Worm (Caenorhabditis elegans) whole organism, L4 larva: Measurements from ENCODE around the gene ugt-6.

Source experiments
- F10B5.3 ChIP-seq: sonication (generic microtip); optimal IDR thresholded peaks from 2 replicates; lab custom pipeline; 2016; ENCODE audit warnings: mild to moderate bottlenecking, missing genetic modification characterization, missing compliant biosample characterization
- F26F4.8 ChIP-seq: fragments of 200-800 bp; sonication (Bioruptor generic); conservative IDR thresholded peaks from 2 replicates; pipeline ENCODE4 v1.3.6; 2022; ENCODE audit warnings: missing genetic modification characterization, missing compliant biosample characterization
- F37D6.2 ChIP-seq: sonication (generic microtip); optimal IDR thresholded peaks from 2 replicates; lab custom pipeline; 2016; ENCODE audit warnings: mild to moderate bottlenecking, missing genetic modification characterization, missing compliant biosample characterization
- F44E2.7 ChIP-seq: fragments of 200-800 bp; sonication (Bioruptor generic); IDR thresholded peaks from 2 replicates; pipeline ENCODE4 v2.1.2; 2022; ENCODE audit warnings: missing genetic modification characterization, missing compliant biosample characterization
- T20F7.1 ChIP-seq: fragments of 200-800 bp; sonication (Bioruptor generic); optimal IDR thresholded peaks from 2 replicates; lab custom pipeline; 2018; ENCODE audit warnings: mild to moderate bottlenecking, missing genetic modification characterization, missing compliant biosample characterization
- Y105C5A.15 ChIP-seq: fragments of 200-800 bp; sonication (Bioruptor generic); IDR thresholded peaks from 2 replicates; pipeline ENCODE4 v1.3.6; 2022; ENCODE audit warnings: missing genetic modification characterization, missing compliant biosample characterization
- Y75B8A.6 ChIP-seq: fragments of 200-800 bp; sonication (Bioruptor generic); IDR thresholded peaks from 2 replicates; pipeline ENCODE4 v1.3.6; 2022; ENCODE audit warnings: missing genetic modification reagents, missing genetic modification characterization, missing compliant biosample characterization
- ZK337.2 ChIP-seq: fragments of 200-800 bp; sonication (Bioruptor generic); IDR thresholded peaks from 2 replicates; pipeline ENCODE4 v1.3.6; 2022; ENCODE audit warnings: missing genetic modification reagents, missing genetic modification characterization, missing compliant biosample characterization
- aha-1 ChIP-seq: fragments of 150-350 bp; peaks from one replicate; lab custom pipeline; 2014; ENCODE audit warnings: missing biosample characterization, missing genetic modification characterization
- ama-1 ChIP-seq: fragments of 150-350 bp; optimal IDR thresholded peaks from 2 replicates; lab custom pipeline; 2014; ENCODE audit warnings: inconsistent platforms, mixed read lengths
- attf-4 ChIP-seq: sonication (generic microtip); optimal IDR thresholded peaks from 3 replicates; lab custom pipeline; 2017; ENCODE audit warnings: missing biosample characterization, missing genetic modification characterization
- ceh-20 ChIP-seq: fragments of 200-800 bp; sonication (Bioruptor generic); IDR thresholded peaks from 2 replicates; pipeline ENCODE4 v1.3.6; 2022; ENCODE audit warnings: missing genetic modification reagents, missing genetic modification characterization, missing compliant biosample characterization
- cey-2 ChIP-seq: sonication (generic microtip); optimal IDR thresholded peaks from 3 replicates; lab custom pipeline; 2017; ENCODE audit warnings: missing genetic modification characterization, mild to moderate bottlenecking, missing compliant biosample characterization, antibody characterized with exemption, borderline replicate concordance; ENCODE audit not compliant: insufficient read depth
- daf-8 ChIP-seq: fragments of 200-800 bp; sonication (Bioruptor generic); IDR thresholded peaks from 2 replicates; pipeline ENCODE4 v1.3.6; 2022; ENCODE audit warnings: missing genetic modification characterization, missing compliant biosample characterization
- dmd-8 ChIP-seq: fragments of 200-800 bp; sonication (Bioruptor generic); IDR thresholded peaks from 2 replicates; pipeline ENCODE4 v1.3.6; 2022; ENCODE audit warnings: missing genetic modification characterization, missing compliant biosample characterization
- dmd-9 ChIP-seq: fragments of 200-800 bp; sonication (Bioruptor generic); IDR thresholded peaks from 2 replicates; pipeline ENCODE4 v1.3.6; 2022; ENCODE audit warnings: missing genetic modification reagents, missing genetic modification characterization, missing compliant biosample characterization
- egl-43 ChIP-seq: fragments of 200-800 bp; sonication (Bioruptor generic); IDR thresholded peaks from 2 replicates; pipeline ENCODE4 v1.3.6; 2022; ENCODE audit warnings: missing genetic modification reagents, missing genetic modification characterization, missing compliant biosample characterization
- fos-1 ChIP-seq: fragments of 150-350 bp; optimal IDR thresholded peaks from 2 replicates; lab custom pipeline; 2014; ENCODE audit warnings: missing biosample characterization, missing genetic modification characterization
- lin-38 ChIP-seq: fragments of 200-800 bp; sonication (Bioruptor generic); IDR thresholded peaks from 2 replicates; pipeline ENCODE4 v1.3.6; 2022; ENCODE audit warnings: missing genetic modification reagents, missing genetic modification characterization, missing compliant biosample characterization
- lin-39 ChIP-seq: fragments of 150-350 bp; optimal IDR thresholded peaks from 2 replicates; lab custom pipeline; 2014; ENCODE audit warnings: missing biosample characterization, missing genetic modification reagents, missing genetic modification characterization
- madf-5 ChIP-seq, 2 experiments: fragments of 200-800 bp; sonication (Bioruptor generic); IDR thresholded peaks; 2 replicates each; pipeline ENCODE4 v1.3.6; 2022; ENCODE audit warnings: missing compliant biosample characterization in 2 of 2, missing genetic modification characterization in 2 of 2
- madf-9 ChIP-seq: fragments of 200-800 bp; sonication (Bioruptor generic); conservative IDR thresholded peaks from 2 replicates; pipeline ENCODE4 v1.3.6; 2022; ENCODE audit warnings: missing genetic modification reagents, missing genetic modification characterization, missing compliant biosample characterization
- mdl-1 ChIP-seq, 2 experiments: fragments of 150-350 bp in 1 of 2; sonication (generic microtip) in 1 of 2; optimal IDR thresholded peaks; 2 replicates each; lab custom pipeline; 2014 to 2017; ENCODE audit warnings: missing biosample characterization in 2 of 2, missing genetic modification characterization in 2 of 2
- mdt-29 ChIP-seq: fragments of 200-800 bp; sonication (Bioruptor generic); IDR thresholded peaks from 2 replicates; pipeline ENCODE4 v1.3.6; 2022; ENCODE audit warnings: missing genetic modification reagents, missing genetic modification characterization, missing compliant biosample characterization
- mes-2 ChIP-seq: sonication (generic microtip); optimal IDR thresholded peaks from 2 replicates; lab custom pipeline; 2016; ENCODE audit warnings: missing genotype, mild to moderate bottlenecking, missing genetic modification characterization, missing compliant biosample characterization; ENCODE audit not compliant: poor library complexity, severe bottlenecking
- nhr-10 ChIP-seq: fragments of 150-350 bp; optimal IDR thresholded peaks from 2 replicates; lab custom pipeline; 2014; ENCODE audit warnings: missing biosample characterization, missing genetic modification characterization
- nhr-102 ChIP-seq: sonication (generic microtip); optimal IDR thresholded peaks from 2 replicates; lab custom pipeline; 2016; ENCODE audit warnings: mild to moderate bottlenecking, missing genetic modification characterization, moderate library complexity, missing compliant biosample characterization
- nhr-237 ChIP-seq: sonication (generic microtip); optimal IDR thresholded peaks from 2 replicates; lab custom pipeline; 2017; ENCODE audit warnings: missing biosample characterization, missing genetic modification characterization
- nhr-25 ChIP-seq: sonication (generic microtip); optimal IDR thresholded peaks from 2 replicates; lab custom pipeline; 2017; ENCODE audit warnings: missing genetic modification characterization, mild to moderate bottlenecking, missing compliant biosample characterization, antibody characterized with exemption, moderate library complexity, borderline replicate concordance; ENCODE audit not compliant: insufficient read depth
- nhr-28 ChIP-seq: fragments of 150-350 bp; optimal IDR thresholded peaks from 2 replicates; lab custom pipeline; 2014; ENCODE audit warnings: missing biosample characterization, missing genetic modification characterization
- nhr-41 ChIP-seq: fragments of 200-800 bp; sonication (Bioruptor generic); IDR thresholded peaks from 2 replicates; pipeline ENCODE4 v1.3.6; 2022; ENCODE audit warnings: missing genetic modification reagents, missing genetic modification characterization, missing compliant biosample characterization
- nhr-76 ChIP-seq: fragments of 150-350 bp; optimal IDR thresholded peaks from 2 replicates; lab custom pipeline; 2014; ENCODE audit warnings: missing biosample characterization, missing genetic modification characterization
- pha-4 ChIP-seq, 2 experiments: fragments of 150-350 bp in 1 of 2; fragments of 200-800 bp in 1 of 2; sonication (Bioruptor generic) in 1 of 2; IDR thresholded peaks in 1 of 2; optimal IDR thresholded peaks in 1 of 2; 2 replicates each; pipeline versions ENCODE4 v1.3.6 to Lab custom; 2014 to 2022; ENCODE audit warnings: missing genetic modification characterization in 2 of 2, missing genetic modification reagents in 2 of 2, missing biosample characterization in 1 of 2, missing compliant biosample characterization in 1 of 2
- php-3 ChIP-seq: fragments of 200-800 bp; sonication (Bioruptor generic); IDR thresholded peaks from 2 replicates; pipeline ENCODE4 v1.3.6; 2022; ENCODE audit warnings: missing genetic modification reagents, missing genetic modification characterization, missing compliant biosample characterization
- saeg-2 ChIP-seq: fragments of 200-800 bp; sonication (Bioruptor generic); IDR thresholded peaks from 2 replicates; pipeline ENCODE4 v1.3.6; 2022; ENCODE audit warnings: missing genetic modification reagents, missing genetic modification characterization, missing compliant biosample characterization
- snpc-1.2 ChIP-seq: fragments of 200-800 bp; sonication (Bioruptor generic); IDR thresholded peaks from 2 replicates; pipeline ENCODE4 v1.3.6; 2022; ENCODE audit warnings: missing genetic modification reagents, missing genetic modification characterization, missing compliant biosample characterization
- tag-97 ChIP-seq: fragments of 200-800 bp; sonication (Bioruptor generic); IDR thresholded peaks from 2 replicates; pipeline ENCODE4 v1.3.6; 2022; ENCODE audit warnings: missing genetic modification characterization, missing compliant biosample characterization
- zip-2 ChIP-seq: fragments of 150-350 bp; optimal IDR thresholded peaks from 2 replicates; lab custom pipeline; 2014; ENCODE audit warnings: missing biosample characterization, missing genetic modification characterization
- ztf-11 ChIP-seq: fragments of 150-350 bp; optimal IDR thresholded peaks from 2 replicates; lab custom pipeline; 2014; ENCODE audit warnings: missing biosample characterization, missing genetic modification characterization
- ztf-7 ChIP-seq: fragments of 150-350 bp; optimal IDR thresholded peaks from 2 replicates; lab custom pipeline; 2014; ENCODE audit warnings: missing biosample characterization, missing genetic modification characterization

The ugt-6 gene

ce11 chrV:12790188-12790587 is 7.8 kb downstream of the ugt-6 start, which contains the start of gene srbc-43:
TSS of gene srbc-43 (minus strand) at chrV:12790518.
- TF ChIP-seq ztf-7 (no peak), egl-43 (no peak), madf-9 (GFP tag; lab: Robert Waterston, UW) (no peak), aha-1 (tag; lab: Kevin White, UChicago) (peak; percentile 93)

- TF ChIP-seq nhr-237 (tag; lab: Kevin White, UChicago) (no peak), lin-39 (no peak), nhr-76 (tag; lab: Kevin White, UChicago) (no peak), mes-2 (tag; lab: Kevin White, UChicago) (no peak), pha-4 (GFP tag; IDR thresholded peaks at IDR 0.05; lab: Robert Waterston, UW) (no peak), pha-4 (tag; optimal IDR thresholded peaks at IDR 0.05; lab: Kevin White, UChicago) (no peak), mdl-1 (tag; optimal IDR thresholded peaks at IDR 0.05; lab: Kevin White, UChicago) (no peak), dmd-9 (GFP tag; lab: Robert Waterston, UW) (no peak), ama-1 (lab: Kevin White, UChicago) (no peak), aha-1 (tag; lab: Kevin White, UChicago) (no peak)
These were observed 9.6 kb downstream of the ugt-6 start, which contains the start of gene srbc-44 for ce11 chrV:12788451-12788850. TSS of gene srbc-44 (minus strand) at chrV:12788551.

ce11 chrV:12787026-12787425 is 11.0 kb downstream of the ugt-6 start, which contains the start of gene fkb-4:
TSS of gene fkb-4 (minus strand) at chrV:12787126.
- TF ChIP-seq daf-8 (GFP tag; lab: Robert Waterston, UW): no peak
- no peak for TF ChIP-seq fos-1 (tag; lab: Kevin White, UChicago)
- TF ChIP-seq nhr-25 (tag; lab: Kevin White, UChicago): no peak
- TF ChIP-seq nhr-41: no peak

DNA sequence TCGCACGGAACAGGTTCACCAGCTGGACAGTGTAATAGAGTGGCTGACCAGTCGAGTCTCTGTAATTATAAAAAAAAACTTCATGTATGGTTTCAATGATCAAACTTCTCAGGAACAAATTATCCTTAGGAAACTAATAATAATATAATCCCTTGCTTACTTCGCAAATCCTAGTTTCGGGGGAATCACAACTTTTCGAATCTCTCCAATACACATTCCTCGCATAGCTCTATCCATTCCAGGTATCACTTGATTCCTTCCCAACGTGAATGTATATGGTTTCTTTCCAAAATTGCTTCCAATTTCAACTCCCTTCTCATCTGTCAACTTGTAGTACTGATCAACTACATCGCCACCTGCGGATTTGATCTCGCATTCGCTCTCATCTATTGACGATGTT is 11.7 kb downstream of the ugt-6 start:
- no peak for TF ChIP-seq pha-4 (GFP tag; IDR thresholded peaks at IDR 0.05; lab: Robert Waterston, UW)
- no peak for TF ChIP-seq pha-4 (tag; optimal IDR thresholded peaks at IDR 0.05; lab: Kevin White, UChicago)
- TF ChIP-seq zip-2: no peak
- TF ChIP-seq mes-2 (tag; lab: Kevin White, UChicago): no peak
- TF ChIP-seq saeg-2: no peak

- TF ChIP-seq ZK337.2 (no peak), lin-38 (no peak), pha-4 (GFP tag; IDR thresholded peaks at IDR 0.05; lab: Robert Waterston, UW) (no peak), pha-4 (tag; optimal IDR thresholded peaks at IDR 0.05; lab: Kevin White, UChicago) (no peak), nhr-237 (tag; lab: Kevin White, UChicago) (no peak), ceh-20 (no peak), tag-97 (GFP tag; lab: Robert Waterston, UW) (no peak), dmd-8 (GFP tag; lab: Robert Waterston, UW) (no peak), egl-43 (no peak), daf-8 (GFP tag; lab: Robert Waterston, UW) (no peak), Y105C5A.15 (GFP tag; lab: Robert Waterston, UW) (no peak), madf-5 (GFP tag; IDR thresholded peaks at IDR 0.05; lab: Robert Waterston, UW) (no peak), mes-2 (tag; lab: Kevin White, UChicago) (no peak), nhr-28 (tag; lab: Kevin White, UChicago) (no peak), cey-2 (no peak), F26F4.8 (no peak), ztf-11 (no peak), aha-1 (tag; lab: Kevin White, UChicago) (no peak), ztf-7 (no peak)
These were observed 13.2 kb downstream of the ugt-6 start, which contains the start of gene sre-20 for ce11 chrV:12784861-12785260. TSS of gene sre-20 (minus strand) at chrV:12784961.

- TF ChIP-seq attf-4 (tag; lab: Kevin White, UChicago) (no peak), snpc-1.2 (no peak; the same call in none of the 2 replicates), nhr-41 (no peak; the same call in 1 of the 2 replicates), nhr-10 (no peak), F37D6.2 (tag; lab: Kevin White, UChicago) (peak; percentile 6), nhr-237 (tag; lab: Kevin White, UChicago) (no peak), mdt-29 (0 out of 2 replicates have a peak, but pooled peaks have one; percentile 47), nhr-102 (tag; lab: Kevin White, UChicago) (no peak), Y75B8A.6 (GFP tag; lab: Robert Waterston, UW) (peak; percentile 55; the same call in 1 of the 2 replicates), F44E2.7 (GFP tag; lab: Robert Waterston, UW) (peak; percentile 90; the same call in 1 of the 2 replicates), F10B5.3 (tag; lab: Kevin White, UChicago) (peak; percentile 45), cey-2 (no peak), T20F7.1 (GFP tag; lab: Kevin White, UChicago) (no peak), ceh-20 (0 out of 2 replicates have a peak, but pooled peaks have one; percentile 47), php-3 (GFP tag; lab: Robert Waterston, UW) (peak; percentile 55; the same call in 1 of the 2 replicates)
These were observed 17.8 kb downstream of the ugt-6 start for ce11 chrV:12780248-12780647.
